Fruit fly (Drosophila melanogaster) whole organism, embryonic: ENCODE measurements around the gene zye.

Source experiments
- Ada2b ChIP-seq: fragments of 200-800 bp; sonication (Bioruptor generic); IDR thresholded peaks from 2 replicates; pipeline ENCODE4 v1.3.6; 2022; ENCODE audit warnings: missing biosample characterization, missing genetic modification characterization
- Atf3 ChIP-seq: fragments of 200-800 bp; sonication (Bioruptor generic); optimal IDR thresholded peaks from 3 replicates; lab custom pipeline; 2016; ENCODE audit warnings: missing biosample characterization, missing genetic modification characterization
- CG10959 ChIP-seq: fragments of 200-800 bp; sonication (Bioruptor generic); IDR thresholded peaks from 2 replicates; pipeline ENCODE4 v1.3.6; 2022; ENCODE audit warnings: missing biosample characterization, missing genetic modification characterization
- CG10979 ChIP-seq: fragments of 200-800 bp; sonication (Bioruptor generic); optimal IDR thresholded peaks from 2 replicates; lab custom pipeline; 2018; ENCODE audit warnings: missing biosample characterization, mild to moderate bottlenecking, missing genetic modification characterization, moderate library complexity
- CG11695 ChIP-seq: fragments of 200-800 bp; sonication (Bioruptor generic); IDR thresholded peaks from 3 replicates; pipeline ENCODE4 v1.3.6; 2022; ENCODE audit warnings: missing biosample characterization, missing genetic modification characterization
- CG12391 ChIP-seq: fragments of 200-800 bp; sonication (Bioruptor generic); optimal IDR thresholded peaks from 3 replicates; lab custom pipeline; 2018; ENCODE audit warnings: missing biosample characterization, mild to moderate bottlenecking, missing genetic modification characterization, moderate library complexity
- CG14710 ChIP-seq: fragments of 200-800 bp; sonication (Bioruptor generic); optimal IDR thresholded peaks from 3 replicates; lab custom pipeline; 2019; ENCODE audit warnings: missing biosample characterization, mild to moderate bottlenecking, missing genetic modification characterization, moderate library complexity
- CG14860 ChIP-seq: fragments of 200-800 bp; sonication (Bioruptor generic); IDR thresholded peaks from 3 replicates; pipeline ENCODE4 v1.3.6; 2022; ENCODE audit warnings: missing biosample characterization, missing genetic modification characterization; ENCODE audit not compliant: partially characterized antibody
- CG1602 ChIP-seq: fragments of 200-800 bp; sonication (Bioruptor generic); optimal IDR thresholded peaks from 3 replicates; lab custom pipeline; 2016; ENCODE audit warnings: missing biosample characterization, missing genetic modification characterization
- CG18619 ChIP-seq: fragments of 200-800 bp; sonication (Bioruptor generic); optimal IDR thresholded peaks from 3 replicates; lab custom pipeline; 2017; ENCODE audit warnings: missing biosample characterization, mild to moderate bottlenecking, missing genetic modification characterization
- CG34422 ChIP-seq: fragments of 200-800 bp; sonication (Bioruptor generic); IDR thresholded peaks from 3 replicates; pipeline ENCODE4 v1.3.6; 2022; ENCODE audit warnings: missing biosample characterization, missing genetic modification characterization
- CG3838 ChIP-seq: fragments of 200-800 bp; sonication (Bioruptor generic); optimal IDR thresholded peaks from 3 replicates; lab custom pipeline; 2016; ENCODE audit warnings: missing biosample characterization, missing genetic modification characterization
- CG3995 ChIP-seq: fragments of 200-800 bp; sonication (Bioruptor generic); optimal IDR thresholded peaks from 3 replicates; lab custom pipeline; 2016; ENCODE audit warnings: missing biosample characterization, missing genetic modification characterization
- CG4404 ChIP-seq: fragments of 200-800 bp; sonication (Bioruptor generic); IDR thresholded peaks from 2 replicates; pipeline ENCODE4 v1.3.6; 2022; ENCODE audit warnings: missing biosample characterization, missing genetic modification characterization
- CG4424 ChIP-seq: fragments of 200-800 bp; sonication (Bioruptor generic); optimal IDR thresholded peaks from 3 replicates; lab custom pipeline; 2016; ENCODE audit warnings: missing biosample characterization, missing genetic modification characterization
- CG5180 ChIP-seq: fragments of 200-800 bp; sonication (Bioruptor generic); optimal IDR thresholded peaks from 3 replicates; lab custom pipeline; 2017; ENCODE audit warnings: missing biosample characterization, missing genetic modification characterization, mild to moderate bottlenecking, moderate library complexity, missing genetic modification reagents
- CG6689 ChIP-seq: fragments of 200-800 bp; sonication (Bioruptor generic); IDR thresholded peaks from 2 replicates; pipeline ENCODE4 v1.3.6; 2022; ENCODE audit warnings: missing biosample characterization, missing genetic modification characterization
- CG7839 ChIP-seq: fragments of 200-800 bp; sonication (Bioruptor generic); optimal IDR thresholded peaks from 3 replicates; lab custom pipeline; 2018; ENCODE audit warnings: missing biosample characterization, mild to moderate bottlenecking, missing genetic modification characterization, moderate library complexity
- CG9797 ChIP-seq: fragments of 200-800 bp; sonication (Bioruptor generic); optimal IDR thresholded peaks from 3 replicates; lab custom pipeline; 2018; ENCODE audit warnings: missing biosample characterization, mild to moderate bottlenecking, missing genetic modification characterization
- Deaf1 ChIP-seq: fragments of 200-800 bp; optimal IDR thresholded peaks from 3 replicates; lab custom pipeline; 2019; ENCODE audit warnings: missing biosample characterization, mild to moderate bottlenecking, missing genetic modification characterization, moderate library complexity
- Dek ChIP-seq: fragments of 200-800 bp; sonication (Bioruptor generic); optimal IDR thresholded peaks from 3 replicates; lab custom pipeline; 2019; ENCODE audit warnings: missing biosample characterization, mild to moderate bottlenecking, missing genetic modification characterization, moderate library complexity
- Drgx ChIP-seq: fragments of 200-800 bp; sonication (Bioruptor generic); IDR thresholded peaks from 2 replicates; pipeline ENCODE4 v1.3.6; 2022; ENCODE audit warnings: missing biosample characterization, missing genetic modification characterization
- E2f2 ChIP-seq: fragments of 200-800 bp; sonication (Bioruptor generic); IDR thresholded peaks from 2 replicates; pipeline ENCODE4 v1.3.6; 2022; ENCODE audit warnings: missing biosample characterization, missing genetic modification characterization
- Ets65A ChIP-seq: fragments of 200-800 bp; sonication (Bioruptor generic); peaks from one replicate; lab custom pipeline; 2016; ENCODE audit warnings: missing biosample characterization, missing genetic modification characterization
- Fer2 ChIP-seq: fragments of 200-800 bp; sonication (Bioruptor generic); optimal IDR thresholded peaks from 2 replicates; lab custom pipeline; 2018; ENCODE audit warnings: missing biosample characterization, mild to moderate bottlenecking, missing genetic modification characterization, moderate library complexity
- Fer3 ChIP-seq: fragments of 200-800 bp; sonication (Bioruptor generic); optimal IDR thresholded peaks from 2 replicates; lab custom pipeline; 2018; ENCODE audit warnings: missing biosample characterization, mild to moderate bottlenecking, missing genetic modification characterization, moderate library complexity
- GATAe ChIP-seq: fragments of 200-800 bp; sonication (Bioruptor generic); conservative IDR thresholded peaks from 2 replicates; pipeline ENCODE4 v1.3.6; 2022; ENCODE audit warnings: missing biosample characterization, missing genetic modification characterization
- Lpt ChIP-seq: fragments of >200 bp; optimal IDR thresholded peaks from 2 replicates; lab custom pipeline; 2018; ENCODE audit warnings: missing biosample characterization, missing genetic modification characterization
- MESR4 ChIP-seq: fragments of 200-800 bp; sonication (Bioruptor generic); optimal IDR thresholded peaks from 2 replicates; lab custom pipeline; 2018; ENCODE audit warnings: missing biosample characterization, mild to moderate bottlenecking, missing genetic modification characterization, moderate library complexity
- Meics ChIP-seq: fragments of 200-800 bp; sonication (Bioruptor generic); optimal IDR thresholded peaks from 2 replicates; lab custom pipeline; 2017; ENCODE audit warnings: missing biosample characterization, mild to moderate bottlenecking, missing genetic modification characterization
- NFAT ChIP-seq: fragments of 200-800 bp; sonication (Bioruptor generic); IDR thresholded peaks from 2 replicates; pipeline ENCODE4 v1.3.6; 2022; ENCODE audit warnings: missing biosample characterization, missing genetic modification characterization
- ap ChIP-seq: fragments of 200-800 bp; sonication (Bioruptor generic); IDR thresholded peaks from 2 replicates; pipeline ENCODE4 v1.3.6; 2022; ENCODE audit warnings: missing biosample characterization, missing genetic modification characterization
- bowl ChIP-seq: fragments of 200-800 bp; sonication (Bioruptor generic); IDR thresholded peaks from 2 replicates; pipeline ENCODE4 v1.3.6; 2022; ENCODE audit warnings: missing biosample characterization, missing genetic modification characterization
- cg ChIP-seq: fragments of 200-800 bp; sonication (Bioruptor generic); optimal IDR thresholded peaks from 3 replicates; lab custom pipeline; 2019; ENCODE audit warnings: missing biosample characterization, mild to moderate bottlenecking, missing genetic modification characterization, moderate library complexity
- crp ChIP-seq, 2 experiments: fragments of 200-800 bp; sonication (Bioruptor generic); optimal IDR thresholded peaks; 2 replicates in 1 of 2; 3 replicates in 1 of 2; lab custom pipeline; 2017; ENCODE audit warnings: missing biosample characterization in 2 of 2, missing genetic modification characterization in 2 of 2, mild to moderate bottlenecking in 1 of 2, moderate library complexity in 1 of 2
- ems ChIP-seq: fragments of 200-800 bp; sonication (Bioruptor generic); optimal IDR thresholded peaks from 3 replicates; lab custom pipeline; 2016; ENCODE audit warnings: missing biosample characterization, missing genetic modification characterization
- esg ChIP-seq: fragments of 200-800 bp; sonication (Bioruptor generic); conservative IDR thresholded peaks from 2 replicates; pipeline ENCODE4 v1.3.6; 2022; ENCODE audit warnings: missing biosample characterization, missing genetic modification characterization
- gsb ChIP-seq: fragments of 200-800 bp; sonication (Bioruptor generic); IDR thresholded peaks from 2 replicates; pipeline ENCODE4 v1.3.6; 2022; ENCODE audit warnings: missing biosample characterization, missing genetic modification characterization
- hb ChIP-seq: fragments of 200-800 bp; sonication (Bioruptor generic); IDR thresholded peaks from 3 replicates; pipeline ENCODE4 v1.3.6; 2022; ENCODE audit warnings: missing biosample characterization, missing genetic modification characterization; ENCODE audit not compliant: partially characterized antibody
- inv ChIP-seq: fragments of 200-800 bp; sonication (Bioruptor generic); IDR thresholded peaks from 2 replicates; pipeline ENCODE4 v1.3.6; 2022; ENCODE audit warnings: missing biosample characterization, missing genetic modification characterization; ENCODE audit not compliant: partially characterized antibody
- lab ChIP-seq: fragments of 200-800 bp; sonication (Bioruptor generic); optimal IDR thresholded peaks from 3 replicates; lab custom pipeline; 2017; ENCODE audit warnings: missing biosample characterization, missing genetic modification characterization, mild to moderate bottlenecking, moderate library complexity, missing genetic modification reagents
- lmd ChIP-seq: fragments of 200-800 bp; sonication (Bioruptor generic); IDR thresholded peaks from 2 replicates; pipeline ENCODE4 v1.3.6; 2022; ENCODE audit warnings: missing biosample characterization, missing genetic modification characterization
- nerfin-2 ChIP-seq: fragments of 200-800 bp; sonication (Bioruptor generic); IDR thresholded peaks from 2 replicates; pipeline ENCODE4 v1.3.6; 2022; ENCODE audit warnings: missing biosample characterization, missing genetic modification characterization; ENCODE audit not compliant: partially characterized antibody
- nom ChIP-seq: fragments of 200-800 bp; sonication (Bioruptor generic); optimal IDR thresholded peaks from 2 replicates; lab custom pipeline; 2017; ENCODE audit warnings: missing biosample characterization, missing genetic modification characterization, mild to moderate bottlenecking, moderate library complexity, missing genetic modification reagents
- pfk ChIP-seq: fragments of 200-800 bp; sonication (Bioruptor generic); optimal IDR thresholded peaks from 2 replicates; lab custom pipeline; 2018; ENCODE audit warnings: missing biosample characterization, mild to moderate bottlenecking, missing genetic modification characterization, moderate library complexity
- pros ChIP-seq: fragments of 200-800 bp; sonication (Bioruptor generic); optimal IDR thresholded peaks from 3 replicates; lab custom pipeline; 2019; ENCODE audit warnings: missing biosample characterization, mild to moderate bottlenecking, missing genetic modification characterization, moderate library complexity
- schlank ChIP-seq: fragments of 200-800 bp; sonication (Bioruptor generic); optimal IDR thresholded peaks from 2 replicates; lab custom pipeline; 2018; ENCODE audit warnings: missing biosample characterization, mild to moderate bottlenecking, missing genetic modification characterization
- slp2 ChIP-seq: fragments of 200-800 bp; sonication (Bioruptor generic); optimal IDR thresholded peaks from 2 replicates; lab custom pipeline; 2016; ENCODE audit warnings: missing biosample characterization, missing genetic modification characterization
- zen2 ChIP-seq: fragments of 200-800 bp; sonication (Bioruptor generic); IDR thresholded peaks from 3 replicates; pipeline ENCODE4 v1.3.6; 2022; ENCODE audit warnings: missing biosample characterization, missing genetic modification characterization; ENCODE audit not compliant: partially characterized antibody

Gene zye

DNA sequence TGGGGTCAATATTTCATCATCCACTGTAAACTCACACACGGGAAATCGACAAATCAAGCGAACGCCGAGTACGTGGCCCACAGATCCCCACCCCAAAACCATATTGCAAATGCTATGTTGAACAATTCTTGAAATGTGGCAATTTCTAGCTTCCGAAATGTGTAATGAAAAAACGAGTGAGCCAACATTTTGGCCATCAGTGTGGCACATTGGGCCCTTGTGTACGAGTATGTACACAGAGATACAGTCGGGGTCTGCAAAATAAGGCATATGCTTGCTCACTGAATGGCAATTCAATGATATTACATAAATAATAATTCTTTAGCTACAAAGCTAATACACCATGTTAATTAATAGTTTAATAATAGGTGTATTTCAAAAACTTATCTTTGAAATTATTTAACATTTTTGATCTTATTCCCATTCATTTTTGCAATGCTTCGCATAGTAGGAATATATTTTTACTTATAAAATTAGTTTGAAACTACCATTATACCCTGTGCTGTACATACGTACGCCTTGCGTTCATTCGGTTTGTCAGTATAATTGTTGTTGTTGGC is 13.8 kb upstream of the zye start (continued):
- peak; percentile 88 for TF ChIP-seq lmd (GFP tag; lab: Robert Waterston, UW)
- TF ChIP-seq hb (GFP tag; lab: Robert Waterston, UW) = no peak
- TF ChIP-seq NFAT (GFP tag; lab: Robert Waterston, UW) = peak; percentile 79
- peak; percentile 87 for TF ChIP-seq CG4424 (GFP tag; lab: Kevin White, UChicago)
- no peak for TF ChIP-seq zen2 (GFP tag; lab: Robert Waterston, UW)
- peak; percentile 68 for TF ChIP-seq bowl (GFP tag; lab: Robert Waterston, UW)
- no peak for TF ChIP-seq nerfin-2 (GFP tag; lab: Robert Waterston, UW)
- peak; percentile 88 for TF ChIP-seq CG6689 (GFP tag; lab: Robert Waterston, UW)
- no peak for TF ChIP-seq Lpt
- peak; percentile 86 for TF ChIP-seq CG34422 (GFP tag; lab: Robert Waterston, UW)
- TF ChIP-seq CG3995 (GFP tag; lab: Kevin White, UChicago) = peak; percentile 55
- no peak for TF ChIP-seq CG9797 (GFP tag; lab: Kevin White, UChicago)
- TF ChIP-seq pfk (GFP tag; lab: Kevin White, UChicago) = peak; percentile 40
- TF ChIP-seq pros (GFP tag; lab: Kevin White, UChicago) = no peak
- TF ChIP-seq crp (GFP tag; optimal IDR thresholded peaks at IDR 0.05; lab: Kevin White, UChicago) = peak in 1 of 2 experiments; percentile 46
- peak; percentile 86 for TF ChIP-seq Dek
- TF ChIP-seq MESR4 (GFP tag; lab: Kevin White, UChicago) = peak; percentile 12
- TF ChIP-seq E2f2 (GFP tag; lab: Robert Waterston, UW) = peak; percentile 64; the same call in 1 of the 2 replicates
- peak; percentile 48 for TF ChIP-seq CG3838 (GFP tag; lab: Kevin White, UChicago)
- TF ChIP-seq Ets65A = peak; percentile 92
- TF ChIP-seq cg (GFP tag; lab: Kevin White, UChicago) = no peak
- peak; percentile 89 for TF ChIP-seq CG12391 (tag; lab: Kevin White, UChicago)
- peak; percentile 89 for TF ChIP-seq Meics (GFP tag; lab: Kevin White, UChicago)
- peak; percentile 91 for TF ChIP-seq CG11695 (GFP tag; lab: Robert Waterston, UW)
- peak; percentile 87 for TF ChIP-seq gsb (GFP tag; lab: Robert Waterston, UW)
- TF ChIP-seq CG10959 (GFP tag; lab: Robert Waterston, UW) = peak; percentile 44; the same call in 1 of the 2 replicates
- TF ChIP-seq CG1602 (GFP tag; lab: Kevin White, UChicago) = peak; percentile 81
- TF ChIP-seq GATAe (GFP tag; lab: Robert Waterston, UW) = peak; percentile 57; the same call in 1 of the 2 replicates
- TF ChIP-seq Drgx (GFP tag; lab: Robert Waterston, UW) = peak; percentile 92
- peak; percentile 78 for TF ChIP-seq nom
- peak; percentile 89 for TF ChIP-seq CG18619 (GFP tag; lab: Kevin White, UChicago)
- peak; percentile 78 for TF ChIP-seq Fer2 (tag; lab: Kevin White, UChicago)
- peak; percentile 92 for TF ChIP-seq CG7839 (tag; lab: Kevin White, UChicago)
- peak; percentile 92 for TF ChIP-seq lab (GFP tag; lab: Kevin White, UChicago)
- peak; percentile 80 for TF ChIP-seq CG5180 (GFP tag; lab: Kevin White, UChicago)
- peak; percentile 75 for TF ChIP-seq ems (GFP tag; lab: Kevin White, UChicago)
- peak; percentile 69 for TF ChIP-seq Atf3 (GFP tag; lab: Kevin White, UChicago)
- TF ChIP-seq CG14860 = no peak
- no peak for TF ChIP-seq inv (GFP tag; lab: Robert Waterston, UW)
- TF ChIP-seq Ada2b = peak; percentile 80
- peak; percentile 72 for TF ChIP-seq CG14710 (tag; lab: Kevin White, UChicago)
- peak; percentile 72 for TF ChIP-seq esg (GFP tag; lab: Robert Waterston, UW)
- peak; percentile 73 for TF ChIP-seq Deaf1 (tag; lab: Kevin White, UChicago)
- peak; percentile 66 for TF ChIP-seq schlank (tag; lab: Kevin White, UChicago)
- peak; percentile 79 for TF ChIP-seq CG10979
- peak; percentile 67 for TF ChIP-seq CG4404 (GFP tag; lab: Robert Waterston, UW)
- TF ChIP-seq Fer3 (tag; lab: Kevin White, UChicago) = peak; percentile 89
- TF ChIP-seq slp2 = peak; percentile 73
- peak; percentile 24 for TF ChIP-seq ap (GFP tag; lab: Robert Waterston, UW)
